Fruit fly (Drosophila melanogaster) whole organism, embryonic: Measurements from ENCODE around the gene CG8993.

Experiments used
- ATbp ChIP-seq: fragments of 200-800 bp; sonication (Bioruptor generic); optimal IDR thresholded peaks from 2 replicates; lab custom pipeline; 2017; ENCODE audit warnings: missing biosample characterization, mild to moderate bottlenecking, missing genetic modification characterization, missing genetic modification reagents
- Awh ChIP-seq: fragments of 200-800 bp; sonication (Bioruptor generic); IDR thresholded peaks from 2 replicates; pipeline ENCODE4, ENCODE4 v1.3.6; 2022; ENCODE audit warnings: missing biosample characterization, missing genetic modification characterization
- B-H1 ChIP-seq: fragments of 200-800 bp; sonication (Bioruptor generic); IDR thresholded peaks from 3 replicates; pipeline ENCODE4 v1.3.6; 2022; ENCODE audit warnings: missing biosample characterization, missing genetic modification characterization
- CG10366 ChIP-seq: fragments of 200-800 bp; sonication (Bioruptor generic); IDR thresholded peaks from 2 replicates; pipeline ENCODE4 v1.3.6; 2022; ENCODE audit warnings: missing biosample characterization, missing genetic modification characterization
- CG10462 ChIP-seq: fragments of 200-800 bp; sonication (Bioruptor generic); optimal IDR thresholded peaks from 2 replicates; lab custom pipeline; 2016; ENCODE audit warnings: missing biosample characterization, missing genetic modification characterization
- CG11093 ChIP-seq: fragments of 200-800 bp; sonication (Bioruptor generic); IDR thresholded peaks from 3 replicates; pipeline ENCODE4 v1.3.6; 2022; ENCODE audit warnings: missing biosample characterization, missing genetic modification characterization
- CG11695 ChIP-seq: fragments of 200-800 bp; sonication (Bioruptor generic); IDR thresholded peaks from 3 replicates; pipeline ENCODE4 v1.3.6; 2022; ENCODE audit warnings: missing biosample characterization, missing genetic modification characterization
- CG12744 ChIP-seq: fragments of 200-800 bp; sonication (Bioruptor generic); optimal IDR thresholded peaks from 2 replicates; lab custom pipeline; 2016; ENCODE audit warnings: missing biosample characterization, missing genetic modification characterization
- CG14014 ChIP-seq: fragments of 200-800 bp; sonication (Bioruptor generic); IDR thresholded peaks from 2 replicates; pipeline ENCODE4 v1.3.6; 2022; ENCODE audit warnings: missing biosample characterization, missing genetic modification characterization
- CG15269 ChIP-seq: fragments of 200-800 bp; sonication (Bioruptor generic); optimal IDR thresholded peaks from 2 replicates; lab custom pipeline; 2018; ENCODE audit warnings: missing biosample characterization, mild to moderate bottlenecking, missing genetic modification characterization, moderate library complexity
- CG2120 ChIP-seq: fragments of 200-800 bp; sonication (Bioruptor generic); optimal IDR thresholded peaks from 3 replicates; lab custom pipeline; 2016; ENCODE audit warnings: missing biosample characterization, missing genetic modification characterization
- CG2875 ChIP-seq: fragments of 200-800 bp; sonication (Bioruptor generic); optimal IDR thresholded peaks from 2 replicates; lab custom pipeline; 2017; ENCODE audit warnings: missing biosample characterization, mild to moderate bottlenecking, missing genetic modification characterization, missing genetic modification reagents
- CG31441 ChIP-seq: fragments of 200-800 bp; sonication (Bioruptor generic); IDR thresholded peaks from 2 replicates; pipeline ENCODE4 v1.3.6; 2022; ENCODE audit warnings: missing biosample characterization, missing genetic modification characterization
- CG32772 ChIP-seq: fragments of 200-800 bp; sonication (Bioruptor generic); IDR thresholded peaks from 2 replicates; pipeline ENCODE4 v1.3.6; 2022; ENCODE audit warnings: missing biosample characterization, missing genetic modification characterization
- CG4707 ChIP-seq: fragments of 200-800 bp; sonication (Bioruptor generic); optimal IDR thresholded peaks from 2 replicates; lab custom pipeline; 2018; ENCODE audit warnings: missing biosample characterization, mild to moderate bottlenecking, missing genetic modification characterization, moderate library complexity
- CG6272 ChIP-seq: fragments of 200-800 bp; sonication (Bioruptor generic); IDR thresholded peaks from 2 replicates; pipeline ENCODE4 v1.3.6; 2022; ENCODE audit warnings: missing biosample characterization, missing genetic modification characterization
- CG6765 ChIP-seq: fragments of 200-800 bp; sonication (Bioruptor generic); optimal IDR thresholded peaks from 3 replicates; lab custom pipeline; 2017; ENCODE audit warnings: missing biosample characterization, mild to moderate bottlenecking, missing genetic modification characterization
- CG6813 ChIP-seq: fragments of 200-800 bp; sonication (Bioruptor generic); optimal IDR thresholded peaks from 2 replicates; lab custom pipeline; 2017; ENCODE audit warnings: missing biosample characterization, missing genetic modification characterization, mild to moderate bottlenecking, moderate library complexity, missing genetic modification reagents
- CG7271 ChIP-seq: fragments of 200-800 bp; sonication (Bioruptor generic); optimal IDR thresholded peaks from 2 replicates; lab custom pipeline; 2018; ENCODE audit warnings: missing biosample characterization, mild to moderate bottlenecking, missing genetic modification characterization, moderate library complexity
- CG7928 ChIP-seq: fragments of 200-800 bp; sonication (Bioruptor generic); optimal IDR thresholded peaks from 2 replicates; lab custom pipeline; 2017; ENCODE audit warnings: missing biosample characterization, mild to moderate bottlenecking, missing genetic modification characterization
- Dbx ChIP-seq: fragments of 200-800 bp; sonication (Bioruptor generic); IDR thresholded peaks from 3 replicates; pipeline ENCODE4 v1.3.6; 2022; ENCODE audit warnings: missing biosample characterization, missing genetic modification characterization
- Dip3 ChIP-seq: fragments of 200-800 bp; sonication (Bioruptor generic); optimal IDR thresholded peaks from 3 replicates; lab custom pipeline; 2016; ENCODE audit warnings: missing biosample characterization, missing genetic modification characterization
- Gug ChIP-seq: fragments of 200-800 bp; sonication (Bioruptor generic); IDR thresholded peaks from 4 replicates; pipeline ENCODE4 v1.3.6; 2022; ENCODE audit warnings: missing biosample characterization, missing genetic modification characterization
- Hsf ChIP-seq: fragments of 200-800 bp; sonication (Bioruptor generic); optimal IDR thresholded peaks from 3 replicates; lab custom pipeline; 2016; ENCODE audit warnings: missing biosample characterization, missing genetic modification characterization
- MBD-R2 ChIP-seq: fragments of 200-800 bp; sonication (Bioruptor generic); IDR thresholded peaks from 2 replicates; pipeline ENCODE4 v1.3.6; 2022; ENCODE audit warnings: missing biosample characterization, missing genetic modification characterization
- Sin3A ChIP-seq: fragments of >200 bp; optimal IDR thresholded peaks from 2 replicates; lab custom pipeline; 2018
- TFAM ChIP-seq: fragments of 200-800 bp; sonication (Bioruptor generic); optimal IDR thresholded peaks from 2 replicates; lab custom pipeline; 2017; ENCODE audit warnings: missing biosample characterization, missing genetic modification characterization, inconsistent platforms
- YL-1 ChIP-seq: fragments of 200-800 bp; sonication (Bioruptor generic); optimal IDR thresholded peaks from 3 replicates; lab custom pipeline; 2017; ENCODE audit warnings: missing biosample characterization, mild to moderate bottlenecking, missing genetic modification characterization
- bowl ChIP-seq: fragments of 200-800 bp; sonication (Bioruptor generic); IDR thresholded peaks from 2 replicates; pipeline ENCODE4 v1.3.6; 2022; ENCODE audit warnings: missing biosample characterization, missing genetic modification characterization
- cwo ChIP-seq: fragments of 200-800 bp; sonication (Bioruptor generic); optimal IDR thresholded peaks from 3 replicates; lab custom pipeline; 2017; ENCODE audit warnings: missing biosample characterization, missing genetic modification characterization, mild to moderate bottlenecking, moderate library complexity, missing genetic modification reagents
- dpn ChIP-seq, 2 experiments: fragments of 200-800 bp; sonication (Bioruptor generic); optimal IDR thresholded peaks; 3 replicates each; lab custom pipeline; 2016; ENCODE audit warnings: missing biosample characterization in 2 of 2, missing genetic modification characterization in 2 of 2
- emc ChIP-seq: fragments of 200-800 bp; sonication (Bioruptor generic); optimal IDR thresholded peaks from 2 replicates; lab custom pipeline; 2016; ENCODE audit warnings: missing biosample characterization, missing genetic modification characterization
- gsb-n ChIP-seq: fragments of 200-800 bp; sonication (Bioruptor generic); optimal IDR thresholded peaks from 3 replicates; lab custom pipeline; 2018; ENCODE audit warnings: missing biosample characterization, mild to moderate bottlenecking, missing genetic modification characterization
- lbe ChIP-seq: fragments of 200-800 bp; sonication (Bioruptor generic); optimal IDR thresholded peaks from 2 replicates; lab custom pipeline; 2016; ENCODE audit warnings: missing biosample characterization, mild to moderate bottlenecking, missing genetic modification characterization
- lola ChIP-seq, 3 experiments: fragments of >200 bp in 2 of 3; fragments of 200-800 bp in 1 of 3; sonication (Bioruptor generic) in 1 of 3; optimal IDR thresholded peaks; 2 replicates each; lab custom pipeline; 2017 to 2019; ENCODE audit warnings: missing biosample characterization in 3 of 3, missing genetic modification characterization in 3 of 3, mild to moderate bottlenecking in 1 of 3, moderate library complexity in 1 of 3
- lov ChIP-seq, 2 experiments: fragments of 200-800 bp in 1 of 2; fragments of >200 bp in 1 of 2; sonication (Bioruptor generic) in 1 of 2; IDR thresholded peaks in 1 of 2; optimal IDR thresholded peaks in 1 of 2; 2 replicates in 1 of 2; 3 replicates in 1 of 2; pipeline versions ENCODE4 v1.3.6 to Lab custom; 2017 to 2022; ENCODE audit warnings: missing biosample characterization in 1 of 2, missing genetic modification characterization in 1 of 2
- mirr ChIP-seq: fragments of 200-800 bp; sonication (Bioruptor generic); optimal IDR thresholded peaks from 3 replicates; lab custom pipeline; 2018; ENCODE audit warnings: missing biosample characterization, mild to moderate bottlenecking, missing genetic modification characterization
- phol ChIP-seq: fragments of 200-800 bp; sonication (Bioruptor generic); optimal IDR thresholded peaks from 3 replicates; lab custom pipeline; 2018; ENCODE audit warnings: missing biosample characterization, mild to moderate bottlenecking, missing genetic modification characterization, moderate library complexity
- scrt ChIP-seq: fragments of 200-800 bp; sonication (Bioruptor generic); optimal IDR thresholded peaks from 2 replicates; lab custom pipeline; 2018; ENCODE audit warnings: missing biosample characterization, mild to moderate bottlenecking, missing genetic modification characterization, moderate library complexity
- sens ChIP-seq: fragments of 200-800 bp; sonication (Bioruptor generic); peaks from one replicate; lab custom pipeline; 2016; ENCODE audit warnings: missing biosample characterization, missing genetic modification characterization
- shn ChIP-seq: fragments of 200-800 bp; sonication (Bioruptor generic); optimal IDR thresholded peaks from 3 replicates; lab custom pipeline; 2016; ENCODE audit warnings: missing biosample characterization, missing genetic modification characterization
- slbo ChIP-seq: fragments of 200-800 bp; sonication (Bioruptor generic); IDR thresholded peaks from 2 replicates; pipeline ENCODE4 v1.3.6; 2022; ENCODE audit warnings: missing biosample characterization, missing genetic modification characterization
- sqz ChIP-seq: fragments of 200-800 bp; sonication (Bioruptor generic); optimal IDR thresholded peaks from 3 replicates; lab custom pipeline; 2018; ENCODE audit warnings: missing biosample characterization, mild to moderate bottlenecking, missing genetic modification characterization
- stwl ChIP-seq: fragments of 200-800 bp; sonication (Bioruptor generic); optimal IDR thresholded peaks from 3 replicates; lab custom pipeline; 2018; ENCODE audit warnings: missing biosample characterization, mild to moderate bottlenecking, missing genetic modification characterization, moderate library complexity
- tin ChIP-seq: fragments of 200-800 bp; sonication (Bioruptor generic); optimal IDR thresholded peaks from 3 replicates; lab custom pipeline; 2016; ENCODE audit warnings: missing biosample characterization, missing genetic modification characterization
- ttk ChIP-seq: fragments of 200-800 bp; sonication (Bioruptor generic); IDR thresholded peaks from 2 replicates; pipeline ENCODE4 v2.1.2; 2022; ENCODE audit warnings: missing biosample characterization, missing genetic modification characterization
- twi ChIP-seq: fragments of 200-800 bp; optimal IDR thresholded peaks from 2 replicates; lab custom pipeline; 2019; ENCODE audit warnings: missing biosample characterization, mild to moderate bottlenecking, missing genetic modification characterization, moderate library complexity
- z ChIP-seq: fragments of 200-800 bp; sonication (Bioruptor generic); IDR thresholded peaks from 3 replicates; pipeline ENCODE4 v1.3.6; 2022; ENCODE audit warnings: missing biosample characterization, missing genetic modification characterization

Gene CG8993

dm6 chr3L:2411564-2412080, 39.6 kb downstream of the CG8993 start (continued):
- 0 out of 2 replicates have a peak, but pooled peaks have one; percentile 18 for TF ChIP-seq ttk (GFP tag; lab: Robert Waterston, UW)
- no peak for TF ChIP-seq stwl (tag; lab: Kevin White, UChicago)
- no peak for TF ChIP-seq Gug (GFP tag; lab: Robert Waterston, UW)
- TF ChIP-seq CG2120 (GFP tag; lab: Kevin White, UChicago): peak; percentile 70
- TF ChIP-seq CG15269: peak; percentile 58
- TF ChIP-seq tin: no peak
- TF ChIP-seq gsb-n (tag; lab: Kevin White, UChicago): no peak
- TF ChIP-seq Dip3: no peak
- TF ChIP-seq Hsf (GFP tag; lab: Kevin White, UChicago): peak; percentile 36
- TF ChIP-seq B-H1 (GFP tag; lab: Robert Waterston, UW): no peak
- no peak for TF ChIP-seq ATbp (GFP tag; lab: Kevin White, UChicago)
- peak; percentile 57; the same call in 2 of the 3 replicates for TF ChIP-seq CG11695 (GFP tag; lab: Robert Waterston, UW)
- TF ChIP-seq phol (tag; lab: Kevin White, UChicago): peak; percentile 20
- peak; percentile 35 for TF ChIP-seq CG6813 (GFP tag; lab: Kevin White, UChicago)
- TF ChIP-seq YL-1 (GFP tag; lab: Kevin White, UChicago): no peak
- no peak for TF ChIP-seq shn (GFP tag; lab: Kevin White, UChicago)
- peak; percentile 69; the same call in 2 of the 3 replicates for TF ChIP-seq Dbx (GFP tag; lab: Robert Waterston, UW)
- TF ChIP-seq emc (GFP tag; lab: Kevin White, UChicago): no peak
- TF ChIP-seq CG6765 (GFP tag; lab: Kevin White, UChicago): peak; percentile 32
- TF ChIP-seq slbo (GFP tag; lab: Robert Waterston, UW): peak; percentile 60

dm6 chr3L:2414876-2415275, 42.9 kb downstream of the CG8993 start:
- TF ChIP-seq CG7928 (GFP tag; lab: Kevin White, UChicago) (no peak), dpn (GFP tag; optimal IDR thresholded peaks at IDR 0.05; lab: Kevin White, UChicago) (no peak), z (GFP tag; lab: Robert Waterston, UW) (peak; percentile 91), twi (tag; lab: Kevin White, UChicago) (no peak), cwo (GFP tag; lab: Kevin White, UChicago) (peak; percentile 13), sens (GFP tag; lab: Kevin White, UChicago) (peak; percentile 24), Awh (no peak), sqz (peak; percentile 8), scrt (GFP tag; lab: Kevin White, UChicago) (no peak)

dm6 chr3L:2417399-2418040, 45.5 kb downstream of the CG8993 start:
- no peak for TF ChIP-seq lov (optimal IDR thresholded peaks at IDR 0.05; lab: Kevin White, UChicago)
- no peak for TF ChIP-seq lov (GFP tag; IDR thresholded peaks at IDR 0.05; lab: Robert Waterston, UW)
- TF ChIP-seq CG14014 (GFP tag; lab: Robert Waterston, UW): 0 out of 2 replicates have a peak, but pooled peaks have one; percentile 19
- no peak for TF ChIP-seq Sin3A (lab: Kevin White, UChicago)
- TF ChIP-seq CG32772 (GFP tag; lab: Robert Waterston, UW): peak; percentile 58; the same call in 1 of the 2 replicates
- TF ChIP-seq TFAM (GFP tag; lab: Kevin White, UChicago): no peak
- TF ChIP-seq CG12744: no peak
- no peak for TF ChIP-seq CG7271 (tag; lab: Kevin White, UChicago)
- TF ChIP-seq MBD-R2 (GFP tag; lab: Robert Waterston, UW): no peak
- TF ChIP-seq lbe (GFP tag; lab: Kevin White, UChicago): peak; percentile 74
- no peak for TF ChIP-seq mirr (GFP tag; lab: Kevin White, UChicago)
- peak; percentile 81 for TF ChIP-seq CG31441
- TF ChIP-seq lola (GFP tag; optimal IDR thresholded peaks at IDR 0.05; lab: Kevin White, UChicago): peak in 1 of 3 experiments; percentile 68
- peak; percentile 36; the same call in 1 of the 3 replicates for TF ChIP-seq CG11093 (GFP tag; lab: Robert Waterston, UW)
- TF ChIP-seq CG6272: no peak
- no peak for TF ChIP-seq CG10462 (GFP tag; lab: Kevin White, UChicago)
- TF ChIP-seq CG2875 (GFP tag; lab: Kevin White, UChicago): peak; percentile 63
- no peak for TF ChIP-seq bowl (GFP tag; lab: Robert Waterston, UW)
- peak; percentile 6 for TF ChIP-seq CG4707 (GFP tag; lab: Kevin White, UChicago)
- peak; percentile 13; the same call in 1 of the 2 replicates for TF ChIP-seq CG10366 (GFP tag; lab: Robert Waterston, UW)
